Worm (Caenorhabditis elegans) whole organism, early embryonic: ENCODE results near the gene Y43C5B.3.
A peak's percentile ranks its signal among the peaks of the same experiment; 100 is the strongest.
"Not testable (repeated sequence)": the region's sequence is repeated elsewhere in the genome, so short reads cannot be mapped to it uniquely, and the experiment has no call there.

ENCODE experiments used
- B0310.2 ChIP-seq: sonication (generic microtip); optimal IDR thresholded peaks from 2 replicates; lab custom pipeline; 2016; ENCODE audit warnings: mild to moderate bottlenecking, missing genetic modification characterization, missing compliant biosample characterization
- ama-1 ChIP-seq: fragments of 150-350 bp; optimal IDR thresholded peaks from 2 replicates; lab custom pipeline; 2014
- ceh-13 ChIP-seq: fragments of 200-800 bp; sonication (Bioruptor generic); optimal IDR thresholded peaks from 2 replicates; lab custom pipeline; 2018; ENCODE audit warnings: mild to moderate bottlenecking, missing genetic modification characterization, missing compliant biosample characterization
- ceh-36 ChIP-seq: sonication (generic microtip); optimal IDR thresholded peaks from 2 replicates; lab custom pipeline; 2016; ENCODE audit warnings: missing genetic modification characterization, inconsistent platforms, missing compliant biosample characterization
- flt-1 ChIP-seq: fragments of 200-800 bp; sonication (Bioruptor generic); IDR thresholded peaks from 2 replicates; pipeline ENCODE4 v1.3.6; 2022; ENCODE audit warnings: missing genetic modification characterization, missing compliant biosample characterization
- hmbx-1 ChIP-seq: sonication (generic microtip); optimal IDR thresholded peaks from 2 replicates; lab custom pipeline; 2016; ENCODE audit warnings: mild to moderate bottlenecking, missing genetic modification characterization, missing compliant biosample characterization
- hnd-1 ChIP-seq: sonication (generic microtip); optimal IDR thresholded peaks from 2 replicates; lab custom pipeline; 2016; ENCODE audit warnings: missing genetic modification characterization, missing compliant biosample characterization
- pes-1 ChIP-seq: fragments of 200-800 bp; sonication (Bioruptor generic); IDR thresholded peaks from 2 replicates; pipeline ENCODE4 v1.3.6; 2022; ENCODE audit warnings: missing genetic modification reagents, missing genetic modification characterization, missing compliant biosample characterization
- scrt-1 ChIP-seq: fragments of 200-800 bp; sonication (Bioruptor generic); IDR thresholded peaks from 2 replicates; pipeline ENCODE4 v1.3.6; 2022; ENCODE audit warnings: missing genetic modification characterization, missing compliant biosample characterization
- tbx-11 ChIP-seq: fragments of 200-800 bp; sonication (Bioruptor generic); IDR thresholded peaks from 2 replicates; pipeline ENCODE4 v1.3.6; 2022; ENCODE audit warnings: missing genetic modification characterization, missing compliant biosample characterization
- tbx-37 ChIP-seq: fragments of 200-800 bp; sonication (Bioruptor generic); conservative IDR thresholded peaks from 2 replicates; pipeline ENCODE4 v1.3.6; 2022; ENCODE audit warnings: missing genetic modification reagents, missing genetic modification characterization, missing compliant biosample characterization
- tra-4 ChIP-seq: sonication (generic microtip); optimal IDR thresholded peaks from 2 replicates; lab custom pipeline; 2017; ENCODE audit warnings: missing genetic modification characterization, missing compliant biosample characterization

- TF ChIP-seq pes-1 (GFP tag; lab: Robert Waterston, UW); hnd-1 (tag; lab: Kevin White, UChicago); ama-1 (lab: Kevin White, UChicago); tbx-37 (GFP tag; lab: Robert Waterston, UW); flt-1; hmbx-1 (tag; lab: Kevin White, UChicago); ceh-13 (GFP tag; lab: Kevin White, UChicago); scrt-1 (GFP tag; lab: Robert Waterston, UW); tra-4 (tag; lab: Kevin White, UChicago); B0310.2 (tag; lab: Kevin White, UChicago); ceh-36 (tag; lab: Kevin White, UChicago): not testable (repeated sequence)
- 0 out of 2 replicates have a peak, but pooled peaks have one; percentile 32 for TF ChIP-seq tbx-11 (GFP tag; lab: Robert Waterston, UW)
Observed at ce11 chrIV:10323368-10323767, 27.0 kb upstream of the Y43C5B.3 start.
